Worm (Caenorhabditis elegans): ENCODE data around the gene mel-32.

DNA sequence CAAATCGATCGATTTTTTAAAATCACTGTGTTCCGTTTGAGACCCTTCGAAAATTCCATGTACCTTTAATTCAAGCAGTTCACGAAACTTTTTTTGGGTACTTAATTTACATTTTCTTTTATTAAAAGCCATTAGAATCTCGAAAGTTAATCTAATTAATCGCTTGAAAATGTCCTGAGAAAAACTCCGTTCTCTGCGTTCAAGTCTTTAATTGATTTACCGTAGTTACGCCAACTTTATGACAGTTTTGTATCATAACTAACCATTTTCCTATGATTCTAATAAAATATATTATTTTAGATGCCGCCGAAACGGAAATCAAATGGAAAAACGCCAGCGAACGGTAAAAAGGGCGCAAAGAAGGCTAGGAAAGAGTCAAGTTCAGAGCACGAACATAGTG, 11.4 kb upstream of the mel-32 start, which contains the start of gene jhdm-1:
- no peak for TF ChIP-seq nhr-12 (tag; optimal IDR thresholded peaks at IDR 0.05)
- no peak for TF ChIP-seq nhr-237 (tag; optimal IDR thresholded peaks at IDR 0.05)
- TF ChIP-seq pqm-1 (tag; optimal IDR thresholded peaks at IDR 0.05) = no peak
- TF ChIP-seq unc-62 (GFP tag; optimal IDR thresholded peaks at IDR 0.05) = no peak
- no peak for TF ChIP-seq mdl-1 (tag; optimal IDR thresholded peaks at IDR 0.05)
- no peak for TF ChIP-seq ama-1 (optimal IDR thresholded peaks at IDR 0.05)
- TF ChIP-seq sox-4 (tag; optimal IDR thresholded peaks at IDR 0.05) = no peak
- TF ChIP-seq lsy-2 (tag; optimal IDR thresholded peaks at IDR 0.05) = no peak
- TF ChIP-seq irx-1 (tag; optimal IDR thresholded peaks at IDR 0.05) = no peak
- TF ChIP-seq swsn-7 (tag; optimal IDR thresholded peaks at IDR 0.05) = no peak
- TF ChIP-seq sptf-1 (tag; optimal IDR thresholded peaks at IDR 0.05) = no peak
- TF ChIP-seq jun-1 (tag; optimal IDR thresholded peaks at IDR 0.05) = no peak
- TF ChIP-seq blmp-1 (tag; optimal IDR thresholded peaks at IDR 0.05) = no peak

Measured in whole organism, L1 larva.